Worm (Caenorhabditis elegans): ENCODE measurements around the gene F54C9.14.

The F54C9.14 gene

ce11 chrII:8529176-8529698 lies 32.9 kb upstream of the F54C9.14 start:
- TF ChIP-seq C34F6.9 (tag; optimal IDR thresholded peaks at IDR 0.05) (no peak), nhr-25 (tag; optimal IDR thresholded peaks at IDR 0.05) (peak; percentile 54)

ce11 chrII:8531181-8531759 lies 30.8 kb upstream of the F54C9.14 start, which contains the start of gene gldi-7:
gldi-7 (minus strand) TSS chrII:8531222.
- peak; percentile 67 for TF ChIP-seq fos-1 (tag; optimal IDR thresholded peaks at IDR 0.05)
- TF ChIP-seq skn-1 (tag; optimal IDR thresholded peaks at IDR 0.05), result no peak

- TF ChIP-seq unc-55 (GFP tag; optimal IDR thresholded peaks at IDR 0.05) (no peak), skn-1 (tag; optimal IDR thresholded peaks at IDR 0.05) (no peak), gmeb-1 (tag; optimal IDR thresholded peaks at IDR 0.05) (no peak), ama-1 (optimal IDR thresholded peaks at IDR 0.05) (no peak), zag-1 (tag; optimal IDR thresholded peaks at IDR 0.05) (no peak), unc-62 (GFP tag; optimal IDR thresholded peaks at IDR 0.05) (no peak), ceh-82 (tag; optimal IDR thresholded peaks at IDR 0.05) (no peak), mab-5 (tag; optimal IDR thresholded peaks at IDR 0.05) (no peak), blmp-1 (tag; optimal IDR thresholded peaks at IDR 0.05; ENCODE audit: insufficient read depth) (peak; percentile 28), C34F6.9 (tag; optimal IDR thresholded peaks at IDR 0.05) (no peak), ztf-4 (tag; optimal IDR thresholded peaks at IDR 0.05) (no peak), nhr-129 (tag; optimal IDR thresholded peaks at IDR 0.05) (peak; percentile 32), sma-3 (GFP tag; optimal IDR thresholded peaks at IDR 0.05) (no peak), nhr-25 (tag; optimal IDR thresholded peaks at IDR 0.05) (no peak), mbf-1 (tag; optimal IDR thresholded peaks at IDR 0.05) (no peak), crh-2 (tag; optimal IDR thresholded peaks at IDR 0.05) (no peak)
These were observed 30.1 kb upstream of the F54C9.14 start for ce11 chrII:8532015-8532414.

ce11 chrII:8536060-8536459 lies 26.0 kb upstream of the F54C9.14 start, which contains the start of gene W01C9.2:
W01C9.2 (plus strand) TSS chrII:8536360.
- TF ChIP-seq crh-2 (tag; optimal IDR thresholded peaks at IDR 0.05) (no peak), R02D3.7 (tag; optimal IDR thresholded peaks at IDR 0.05) (no peak), ZK546.5 (tag; optimal IDR thresholded peaks at IDR 0.05) (no peak), nhr-11 (tag; optimal IDR thresholded peaks at IDR 0.05) (no peak), Y55F3AM.14 (GFP tag; optimal IDR thresholded peaks at IDR 0.05) (no peak), ztf-4 (tag; optimal IDR thresholded peaks at IDR 0.05) (no peak), unc-62 (GFP tag; optimal IDR thresholded peaks at IDR 0.05) (no peak), nhr-25 (tag; optimal IDR thresholded peaks at IDR 0.05) (no peak)

- TF ChIP-seq elt-3 (tag; optimal IDR thresholded peaks at IDR 0.05) (no peak), nhr-25 (tag; optimal IDR thresholded peaks at IDR 0.05) (no peak), crh-2 (tag; optimal IDR thresholded peaks at IDR 0.05) (no peak), nhr-12 (tag; optimal IDR thresholded peaks at IDR 0.05) (no peak), ztf-4 (tag; optimal IDR thresholded peaks at IDR 0.05) (no peak), unc-62 (GFP tag; optimal IDR thresholded peaks at IDR 0.05) (no peak), ZK546.5 (tag; optimal IDR thresholded peaks at IDR 0.05) (no peak), lsy-2 (tag; optimal IDR thresholded peaks at IDR 0.05) (no peak), nhr-237 (tag; optimal IDR thresholded peaks at IDR 0.05) (no peak), nhr-77 (tag; optimal IDR thresholded peaks at IDR 0.05) (no peak), mbf-1 (tag; optimal IDR thresholded peaks at IDR 0.05) (no peak), F13H6.1 (tag; optimal IDR thresholded peaks at IDR 0.05) (no peak), nhr-129 (tag; optimal IDR thresholded peaks at IDR 0.05) (no peak), nhr-21 (tag; optimal IDR thresholded peaks at IDR 0.05) (no peak), nhr-23 (tag; optimal IDR thresholded peaks at IDR 0.05) (no peak), Y55F3AM.14 (GFP tag; optimal IDR thresholded peaks at IDR 0.05) (no peak), C34F6.9 (tag; optimal IDR thresholded peaks at IDR 0.05) (no peak)
These were observed 21.7 kb upstream of the F54C9.14 start, which contains the start of gene pqn-73 for ce11 chrII:8540412-8540811. pqn-73 (plus strand) TSS chrII:8540712.

- TF ChIP-seq lin-39 (tag; optimal IDR thresholded peaks at IDR 0.05) (no peak), sma-3 (GFP tag; optimal IDR thresholded peaks at IDR 0.05) (no peak), dmd-4 (tag; optimal IDR thresholded peaks at IDR 0.05) (no peak)
These were observed 16.8 kb upstream of the F54C9.14 start, which contains the start of gene decr-1.2 for ce11 chrII:8545315-8545714. decr-1.2 (plus strand) TSS chrII:8545615.
